Fruit fly (Drosophila melanogaster): ENCODE measurements around the gene eIF4EHP.
A peak's percentile ranks its signal among the peaks of the same experiment; 100 is the strongest.

Gene eIF4EHP

dm6 chr3R:24050690-24051440 is 57.9 kb downstream of the eIF4EHP start, which contains the start of the genes Atg6 and Pisd (continued):
- peak; percentile 6 for TF ChIP-seq mam (GFP tag; optimal IDR thresholded peaks at IDR 0.05)
- TF ChIP-seq Myb (GFP tag; optimal IDR thresholded peaks at IDR 0.05) = peak; percentile 32
- no peak for TF ChIP-seq CG11085 (GFP tag; IDR thresholded peaks at IDR 0.05)
- peak; percentile 13; the same call in 1 of the 2 replicates for TF ChIP-seq CG10366 (GFP tag; IDR thresholded peaks at IDR 0.05)
- peak; percentile 5 for TF ChIP-seq CG12299 (tag; optimal IDR thresholded peaks at IDR 0.05)
- TF ChIP-seq CG7745 (tag; optimal IDR thresholded peaks at IDR 0.05) = no peak
- no peak for TF ChIP-seq CG8478 (optimal IDR thresholded peaks at IDR 0.05)
- TF ChIP-seq Taf1 (GFP tag; IDR thresholded peaks at IDR 0.05) = no peak
- TF ChIP-seq CG4282 (GFP tag; optimal IDR thresholded peaks at IDR 0.05) = no peak
- peak; percentile 86 for TF ChIP-seq YL-1 (GFP tag; optimal IDR thresholded peaks at IDR 0.05)
- no peak for TF ChIP-seq usp (GFP tag; optimal IDR thresholded peaks at IDR 0.05)
- TF ChIP-seq scrt (GFP tag; optimal IDR thresholded peaks at IDR 0.05) = peak; percentile 30
- TF ChIP-seq peb (GFP tag; IDR thresholded peaks at IDR 0.05) = no peak
- peak; percentile 62 for TF ChIP-seq CG18599 (GFP tag; optimal IDR thresholded peaks at IDR 0.05)
- TF ChIP-seq CG4424 (GFP tag; optimal IDR thresholded peaks at IDR 0.05) = no peak
- no peak for TF ChIP-seq ci (GFP tag; IDR thresholded peaks at IDR 0.05)
- no peak for TF ChIP-seq CG2202 (tag; optimal IDR thresholded peaks at IDR 0.05)
- no peak for TF ChIP-seq Nf-YA (GFP tag; IDR thresholded peaks at IDR 0.05)
- TF ChIP-seq Trl (optimal IDR thresholded peaks at IDR 0.05) = peak in 1 of 2 experiments; percentile 7
- TF ChIP-seq Trl (GFP tag; optimal IDR thresholded peaks at IDR 0.05) = peak; percentile 1
- TF ChIP-seq Nf-YB (GFP tag; optimal IDR thresholded peaks at IDR 0.05) = peak; percentile 13
- TF ChIP-seq CG12155 (GFP tag; optimal IDR thresholded peaks at IDR 0.05) = no peak
- TF ChIP-seq ftz-f1 (GFP tag; optimal IDR thresholded peaks at IDR 0.05) = peak; percentile 92
- peak; percentile 77 for TF ChIP-seq oc (tag; optimal IDR thresholded peaks at IDR 0.05)
- TF ChIP-seq CG5180 (GFP tag; optimal IDR thresholded peaks at IDR 0.05) = no peak
- no peak for TF ChIP-seq Jarid2 (GFP tag; optimal IDR thresholded peaks at IDR 0.05)
- TF ChIP-seq CG7372 (GFP tag; IDR thresholded peaks at IDR 0.05) = no peak
- TF ChIP-seq H15 (GFP tag; IDR thresholded peaks at IDR 0.05) = no peak
- no peak for TF ChIP-seq CG32767 (GFP tag; IDR thresholded peaks at IDR 0.05)
- no peak for TF ChIP-seq sc (optimal IDR thresholded peaks at IDR 0.05)
- TF ChIP-seq sc (GFP tag; optimal IDR thresholded peaks at IDR 0.05) = no peak
- peak; percentile 56 for TF ChIP-seq CG15514 (GFP tag; optimal IDR thresholded peaks at IDR 0.05)
- TF ChIP-seq fd96Cb (tag; optimal IDR thresholded peaks at IDR 0.05) = no peak
- TF ChIP-seq br (optimal IDR thresholded peaks at IDR 0.05) = no peak
- TF ChIP-seq CG8290 (GFP tag; optimal IDR thresholded peaks at IDR 0.05) = no peak
- peak in 1 of 2 experiments; percentile 45 for TF ChIP-seq CG8290 (tag; optimal IDR thresholded peaks at IDR 0.05)
- peak; percentile 55 for TF ChIP-seq exex (tag; optimal IDR thresholded peaks at IDR 0.05)
- peak; percentile 51; the same call in 1 of the 2 replicates for TF ChIP-seq amos (GFP tag; IDR thresholded peaks at IDR 0.05; ENCODE audit: partially characterized antibody)
- peak; percentile 66 for TF ChIP-seq CTCF (GFP tag; optimal IDR thresholded peaks at IDR 0.05)
- peak; percentile 73 for TF ChIP-seq gro (GFP tag; optimal IDR thresholded peaks at IDR 0.05)
- no peak; the same call in 1 of the 2 replicates for TF ChIP-seq CG31441 (GFP tag; IDR thresholded peaks at IDR 0.05)
- TF ChIP-seq MTF-1 (GFP tag; optimal IDR thresholded peaks at IDR 0.05; ENCODE audit: borderline replicate concordance) = no peak
- peak; percentile 41 for TF ChIP-seq cwo (GFP tag; optimal IDR thresholded peaks at IDR 0.05)
- no peak for TF ChIP-seq sisA (GFP tag; IDR thresholded peaks at IDR 0.05)
- no peak for TF ChIP-seq Elba2 (GFP tag; optimal IDR thresholded peaks at IDR 0.05)
- TF ChIP-seq NC2α (GFP tag; optimal IDR thresholded peaks at IDR 0.05) = no peak
- 0 out of 2 replicates have a peak, but pooled peaks have one; percentile 24 for TF ChIP-seq HLH3B (GFP tag; IDR thresholded peaks at IDR 0.05)
- peak; percentile 20 for TF ChIP-seq pho (GFP tag; optimal IDR thresholded peaks at IDR 0.05)
- TF ChIP-seq Hmr (GFP tag; optimal IDR thresholded peaks at IDR 0.05) = peak; percentile 21
- no peak for TF ChIP-seq toy (GFP tag; IDR thresholded peaks at IDR 0.05)
- no peak for TF ChIP-seq aop (GFP tag; IDR thresholded peaks at IDR 0.05)
- 0 out of 3 replicates have a peak, but pooled peaks have one; percentile 19 for TF ChIP-seq Optix (GFP tag; IDR thresholded peaks at IDR 0.05)
